Fruit fly (Drosophila melanogaster): ENCODE results near the gene daed.

daed gene

DNA sequence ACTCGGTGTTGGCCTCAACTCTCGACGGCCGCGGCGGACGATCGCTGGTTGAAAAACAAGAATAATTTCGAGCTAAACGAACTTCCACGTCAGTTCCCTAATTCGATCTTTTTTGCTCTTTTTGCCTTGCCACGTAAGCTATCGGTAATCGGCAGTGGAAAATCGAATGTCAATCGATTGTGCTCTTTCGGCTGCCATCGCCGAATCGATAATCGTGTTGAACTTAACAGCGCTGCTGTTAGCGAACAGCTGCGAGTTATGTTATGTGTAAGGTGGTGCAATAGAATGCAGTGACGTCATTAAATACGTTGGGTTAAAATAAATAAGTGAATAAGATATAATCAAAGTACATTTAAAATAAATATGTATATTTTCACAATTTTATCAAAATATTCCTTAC lies 20.6 kb upstream of the daed start, which contains the start of gene Sec24CD (continued):
- TF ChIP-seq gfzf (GFP tag; optimal IDR thresholded peaks at IDR 0.05) (peak; percentile 4), HLHmδ (GFP tag; optimal IDR thresholded peaks at IDR 0.05) (peak; percentile 56), wdn (GFP tag; IDR thresholded peaks at IDR 0.05) (no peak), Meics (GFP tag; optimal IDR thresholded peaks at IDR 0.05) (no peak), CG7556 (GFP tag; optimal IDR thresholded peaks at IDR 0.05) (no peak), CG14014 (GFP tag; IDR thresholded peaks at IDR 0.05) (peak; percentile 29; the same call in 1 of the 2 replicates), lilli (GFP tag; optimal IDR thresholded peaks at IDR 0.05) (peak; percentile 35), CG30020 (tag; optimal IDR thresholded peaks at IDR 0.05) (no peak), bigmax (GFP tag; optimal IDR thresholded peaks at IDR 0.05) (no peak), H2.0 (GFP tag; IDR thresholded peaks at IDR 0.05) (no peak), vnd (GFP tag; IDR thresholded peaks at IDR 0.05; ENCODE audit: partially characterized antibody) (peak; percentile 84), esg (GFP tag; conservative IDR thresholded peaks at IDR 0.05) (no peak), unpg (GFP tag; optimal IDR thresholded peaks at IDR 0.05) (no peak), CrebB (tag; optimal IDR thresholded peaks at IDR 0.05) (peak; percentile 68), MTF-1 (GFP tag; optimal IDR thresholded peaks at IDR 0.05; ENCODE audit: borderline replicate concordance) (no peak), Dbx (GFP tag; IDR thresholded peaks at IDR 0.05) (0 out of 3 replicates have a peak, but pooled peaks have one; percentile 19), CTCF (GFP tag; optimal IDR thresholded peaks at IDR 0.05) (no peak), gem (tag; optimal IDR thresholded peaks at IDR 0.05) (no peak), D (optimal IDR thresholded peaks at IDR 0.05) (no peak), D (GFP tag; optimal IDR thresholded peaks at IDR 0.05) (no peak), CG11085 (GFP tag; IDR thresholded peaks at IDR 0.05) (no peak), pfk (GFP tag; optimal IDR thresholded peaks at IDR 0.05) (no peak), pum (GFP tag; optimal IDR thresholded peaks at IDR 0.05) (no peak), sima (GFP tag; optimal IDR thresholded peaks at IDR 0.05) (no peak), CG6765 (GFP tag; optimal IDR thresholded peaks at IDR 0.05) (no peak), Optix (GFP tag; IDR thresholded peaks at IDR 0.05) (no peak), HmgZ (tag; optimal IDR thresholded peaks at IDR 0.05) (peak; percentile 39), CG3726 (GFP tag; IDR thresholded peaks at IDR 0.05) (no peak), CG32532 (GFP tag; IDR thresholded peaks at IDR 0.05) (no peak), fd3F (GFP tag; optimal IDR thresholded peaks at IDR 0.05) (no peak), Mrtf (GFP tag; IDR thresholded peaks at IDR 0.05) (no peak), ab (GFP tag; optimal IDR thresholded peaks at IDR 0.05) (no peak), ac (GFP tag; optimal IDR thresholded peaks at IDR 0.05) (no peak), mld (GFP tag; IDR thresholded peaks at IDR 0.05; ENCODE audit: partially characterized antibody) (peak; percentile 94), CG8290 (GFP tag; optimal IDR thresholded peaks at IDR 0.05) (no peak), CG8290 (tag; optimal IDR thresholded peaks at IDR 0.05) (no peak), CG15073 (GFP tag; optimal IDR thresholded peaks at IDR 0.05) (no peak), sqz (GFP tag; optimal IDR thresholded peaks at IDR 0.05) (no peak), disco-r (GFP tag; optimal IDR thresholded peaks at IDR 0.05) (no peak), Dfd (GFP tag; optimal IDR thresholded peaks at IDR 0.05) (no peak), Bgb (GFP tag; IDR thresholded peaks at IDR 0.05; ENCODE audit: partially characterized antibody) (peak; percentile 96), run (tag; optimal IDR thresholded peaks at IDR 0.05) (no peak), CG32767 (GFP tag; IDR thresholded peaks at IDR 0.05) (no peak), CG3838 (GFP tag; optimal IDR thresholded peaks at IDR 0.05) (no peak), stwl (tag; optimal IDR thresholded peaks at IDR 0.05) (peak; percentile 92), CG10979 (tag; optimal IDR thresholded peaks at IDR 0.05) (peak; percentile 20), Dll (GFP tag; IDR thresholded peaks at IDR 0.05; ENCODE audit: partially characterized antibody) (peak; percentile 89), CG14965 (GFP tag; optimal IDR thresholded peaks at IDR 0.05; ENCODE audit: borderline replicate concordance) (no peak), CG7839 (tag; optimal IDR thresholded peaks at IDR 0.05) (no peak), gsb-n (tag; optimal IDR thresholded peaks at IDR 0.05) (no peak), NC2α (GFP tag; optimal IDR thresholded peaks at IDR 0.05) (no peak), kay (GFP tag; optimal IDR thresholded peaks at IDR 0.05) (no peak), stc (GFP tag; IDR thresholded peaks at IDR 0.05) (no peak)
